Worm (Caenorhabditis elegans) whole organism, young adult: ENCODE data around the gene toca-2.

Experiments used
- F22D6.2 ChIP-seq: sonication (generic microtip); optimal IDR thresholded peaks from 2 replicates; lab custom pipeline; 2016; ENCODE audit warnings: mild to moderate bottlenecking, missing genetic modification characterization, missing compliant biosample characterization
- F57A8.1 ChIP-seq: fragments of 200-800 bp; sonication (Bioruptor generic); optimal IDR thresholded peaks from 2 replicates; lab custom pipeline; 2018; ENCODE audit warnings: mild to moderate bottlenecking, missing genetic modification characterization, moderate library complexity, missing compliant biosample characterization
- ama-1 ChIP-seq, 3 experiments: fragments of 150-350 bp in 1 of 3; sonication (generic microtip) in 2 of 3; optimal IDR thresholded peaks; 2 replicates each; lab custom pipeline; 2014 to 2018; ENCODE audit warnings: missing biosample characterization in 2 of 3, missing genetic modification characterization in 2 of 3, missing genetic modification reagents in 2 of 3
- dox-1 ChIP-seq: fragments of 200-800 bp; sonication (Bioruptor generic); IDR thresholded peaks from 2 replicates; pipeline ENCODE4 v1.3.6; 2022; ENCODE audit warnings: missing genetic modification reagents, missing genetic modification characterization, missing compliant biosample characterization
- ets-4 ChIP-seq: fragments of 200-800 bp; sonication (Bioruptor generic); optimal IDR thresholded peaks from 2 replicates; lab custom pipeline; 2018; ENCODE audit warnings: mild to moderate bottlenecking, missing genetic modification characterization, missing compliant biosample characterization
- lir-1 ChIP-seq: fragments of 200-800 bp; sonication (Bioruptor generic); conservative IDR thresholded peaks from 2 replicates; pipeline ENCODE4 v1.3.6; 2022; ENCODE audit warnings: missing genetic modification reagents, missing genetic modification characterization, missing compliant biosample characterization
- nfya-1 ChIP-seq: sonication (generic microtip); optimal IDR thresholded peaks from 2 replicates; lab custom pipeline; 2017; ENCODE audit warnings: antibody characterized with exemption, missing compliant biosample characterization, missing genetic modification characterization, borderline replicate concordance; ENCODE audit not compliant: insufficient read depth
- nhr-120 ChIP-seq: fragments of 200-800 bp; sonication (Bioruptor generic); IDR thresholded peaks from 2 replicates; pipeline ENCODE4 v1.3.6; 2022; ENCODE audit warnings: missing genetic modification characterization, missing compliant biosample characterization
- unc-62 ChIP-seq: fragments of 150-350 bp; optimal IDR thresholded peaks from 2 replicates; lab custom pipeline; 2014; ENCODE audit warnings: missing biosample characterization, missing genetic modification reagents, missing genetic modification characterization

ce11 chrIII:13748312-13748711 lies 7.4 kb upstream of the toca-2 start, which contains the start of gene K08E3.2:
- TF ChIP-seq dox-1 (GFP tag; lab: Robert Waterston, UW) (no peak), lir-1 (GFP tag; lab: Robert Waterston, UW) (no peak), nhr-120 (no peak), nfya-1 (tag; lab: Kevin White, UChicago) (no peak), unc-62 (GFP tag; lab: Kevin White, UChicago) (no peak), ama-1 (optimal IDR thresholded peaks at IDR 0.05; lab: Kevin White, UChicago) (no peak), ama-1 (GFP tag; optimal IDR thresholded peaks at IDR 0.05; lab: Kevin White, UChicago) (no peak), ets-4 (GFP tag; lab: Kevin White, UChicago) (no peak), F22D6.2 (tag; lab: Kevin White, UChicago) (no peak), F57A8.1 (GFP tag; lab: Kevin White, UChicago) (no peak)
